Fruit fly (Drosophila melanogaster) whole organism, embryonic: Measurements from ENCODE around the gene Pgant35A.

ENCODE experiments used
- B-H2 ChIP-seq: fragments of 200-800 bp; sonication (Bioruptor generic); optimal IDR thresholded peaks from 2 replicates; lab custom pipeline; 2018; ENCODE audit warnings: missing biosample characterization, mild to moderate bottlenecking, missing genetic modification characterization
- BEAF-32 ChIP-seq: fragments of 200-800 bp; sonication (Bioruptor generic); optimal IDR thresholded peaks from 3 replicates; lab custom pipeline; 2017; ENCODE audit warnings: missing biosample characterization, missing genetic modification characterization, mild to moderate bottlenecking, moderate library complexity, missing genetic modification reagents
- CG10979 ChIP-seq: fragments of 200-800 bp; sonication (Bioruptor generic); optimal IDR thresholded peaks from 2 replicates; lab custom pipeline; 2018; ENCODE audit warnings: missing biosample characterization, mild to moderate bottlenecking, missing genetic modification characterization, moderate library complexity
- CG11504 ChIP-seq: fragments of 200-800 bp; sonication (Bioruptor generic); optimal IDR thresholded peaks from 3 replicates; lab custom pipeline; 2019; ENCODE audit warnings: missing biosample characterization, mild to moderate bottlenecking, missing genetic modification characterization, moderate library complexity
- CG12391 ChIP-seq: fragments of 200-800 bp; sonication (Bioruptor generic); optimal IDR thresholded peaks from 3 replicates; lab custom pipeline; 2018; ENCODE audit warnings: missing biosample characterization, mild to moderate bottlenecking, missing genetic modification characterization, moderate library complexity
- CG13424 ChIP-seq: fragments of 200-800 bp; sonication (Bioruptor generic); optimal IDR thresholded peaks from 2 replicates; lab custom pipeline; 2019; ENCODE audit warnings: missing biosample characterization, mild to moderate bottlenecking, missing genetic modification characterization, moderate library complexity
- CG13775 ChIP-seq: fragments of 200-800 bp; sonication (Bioruptor generic); optimal IDR thresholded peaks from 3 replicates; lab custom pipeline; 2017; ENCODE audit warnings: missing biosample characterization, mild to moderate bottlenecking, missing genetic modification characterization
- CG17361 ChIP-seq: fragments of 200-800 bp; sonication (Bioruptor generic); IDR thresholded peaks from 3 replicates; pipeline ENCODE4 v1.3.6; 2022; ENCODE audit warnings: missing biosample characterization, missing genetic modification characterization
- CG18619 ChIP-seq: fragments of 200-800 bp; sonication (Bioruptor generic); optimal IDR thresholded peaks from 3 replicates; lab custom pipeline; 2017; ENCODE audit warnings: missing biosample characterization, mild to moderate bottlenecking, missing genetic modification characterization
- CG18764 ChIP-seq: fragments of 200-800 bp; sonication (Bioruptor generic); optimal IDR thresholded peaks from 3 replicates; lab custom pipeline; 2016; ENCODE audit warnings: missing biosample characterization, missing genetic modification characterization
- CG34376 ChIP-seq: fragments of 200-800 bp; sonication (Bioruptor generic); optimal IDR thresholded peaks from 2 replicates; lab custom pipeline; 2018; ENCODE audit warnings: missing biosample characterization, mild to moderate bottlenecking, missing genetic modification characterization
- CG4328 ChIP-seq: fragments of 200-800 bp; sonication (Bioruptor generic); optimal IDR thresholded peaks from 3 replicates; lab custom pipeline; 2017; ENCODE audit warnings: missing biosample characterization, missing genetic modification reagents, missing genetic modification characterization
- CG4820 ChIP-seq: fragments of 200-800 bp; sonication (Bioruptor generic); optimal IDR thresholded peaks from 3 replicates; lab custom pipeline; 2016; ENCODE audit warnings: missing biosample characterization, missing genetic modification characterization
- CG6689 ChIP-seq: fragments of 200-800 bp; sonication (Bioruptor generic); IDR thresholded peaks from 2 replicates; pipeline ENCODE4 v1.3.6; 2022; ENCODE audit warnings: missing biosample characterization, missing genetic modification characterization
- CG7357 ChIP-seq: fragments of 200-800 bp; sonication (Bioruptor generic); IDR thresholded peaks from 3 replicates; pipeline ENCODE4 v1.3.6; 2022; ENCODE audit warnings: missing biosample characterization, missing genetic modification characterization
- CG7745 ChIP-seq: fragments of 200-800 bp; sonication (Bioruptor generic); optimal IDR thresholded peaks from 2 replicates; lab custom pipeline; 2018; ENCODE audit warnings: missing biosample characterization, mild to moderate bottlenecking, missing genetic modification characterization, moderate library complexity
- CG8290 ChIP-seq, 3 experiments: fragments of 200-800 bp; sonication (Bioruptor generic); optimal IDR thresholded peaks; 2 replicates each; lab custom pipeline; 2016 to 2019; ENCODE audit warnings: missing biosample characterization in 3 of 3, missing genetic modification characterization in 3 of 3, mild to moderate bottlenecking in 2 of 3, moderate library complexity in 1 of 3
- CG9437 ChIP-seq: fragments of 200-800 bp; sonication (Bioruptor generic); optimal IDR thresholded peaks from 2 replicates; lab custom pipeline; 2018; ENCODE audit warnings: missing biosample characterization, mild to moderate bottlenecking, missing genetic modification characterization
- CG9797 ChIP-seq: fragments of 200-800 bp; sonication (Bioruptor generic); optimal IDR thresholded peaks from 3 replicates; lab custom pipeline; 2018; ENCODE audit warnings: missing biosample characterization, mild to moderate bottlenecking, missing genetic modification characterization
- CHES-1-like ChIP-seq: fragments of 200-800 bp; sonication (Bioruptor generic); optimal IDR thresholded peaks from 2 replicates; lab custom pipeline; 2016; ENCODE audit warnings: missing biosample characterization, missing genetic modification characterization
- E2f2 ChIP-seq: fragments of 200-800 bp; sonication (Bioruptor generic); IDR thresholded peaks from 2 replicates; pipeline ENCODE4 v1.3.6; 2022; ENCODE audit warnings: missing biosample characterization, missing genetic modification characterization
- Lhr ChIP-seq: fragments of 200-800 bp; sonication (Bioruptor generic); optimal IDR thresholded peaks from 3 replicates; lab custom pipeline; 2017; ENCODE audit warnings: mild to moderate bottlenecking, missing biosample characterization, missing genetic modification reagents, missing genetic modification characterization
- MBD-R2 ChIP-seq: fragments of 200-800 bp; sonication (Bioruptor generic); IDR thresholded peaks from 2 replicates; pipeline ENCODE4 v1.3.6; 2022; ENCODE audit warnings: missing biosample characterization, missing genetic modification characterization
- MESR4 ChIP-seq: fragments of 200-800 bp; sonication (Bioruptor generic); optimal IDR thresholded peaks from 2 replicates; lab custom pipeline; 2018; ENCODE audit warnings: missing biosample characterization, mild to moderate bottlenecking, missing genetic modification characterization, moderate library complexity
- Side ChIP-seq: fragments of 200-800 bp; sonication (Bioruptor generic); optimal IDR thresholded peaks from 2 replicates; lab custom pipeline; 2016; ENCODE audit warnings: missing biosample characterization, missing genetic modification characterization
- Sry-β ChIP-seq: fragments of 200-800 bp; sonication (Bioruptor generic); optimal IDR thresholded peaks from 2 replicates; lab custom pipeline; 2018; ENCODE audit warnings: missing biosample characterization, mild to moderate bottlenecking, missing genetic modification characterization, moderate library complexity
- Vsx1 ChIP-seq: fragments of 200-800 bp; sonication (Bioruptor generic); optimal IDR thresholded peaks from 2 replicates; lab custom pipeline; 2017; ENCODE audit warnings: missing biosample characterization, mild to moderate bottlenecking, missing genetic modification characterization, missing genetic modification reagents
- Xbp1 ChIP-seq: fragments of 200-800 bp; sonication (Bioruptor generic); optimal IDR thresholded peaks from 3 replicates; lab custom pipeline; 2016; ENCODE audit warnings: missing biosample characterization, mild to moderate bottlenecking, missing genetic modification characterization
- Xrp1 ChIP-seq: fragments of 200-800 bp; sonication (Bioruptor generic); IDR thresholded peaks from 2 replicates; pipeline ENCODE4 v1.3.6; 2022; ENCODE audit warnings: missing biosample characterization, missing genetic modification characterization
- az2 ChIP-seq: fragments of 200-800 bp; sonication (Bioruptor generic); optimal IDR thresholded peaks from 3 replicates; lab custom pipeline; 2016; ENCODE audit warnings: missing biosample characterization, missing genetic modification characterization
- bab2 ChIP-seq: fragments of 200-800 bp; sonication (Bioruptor generic); optimal IDR thresholded peaks from 2 replicates; lab custom pipeline; 2016; ENCODE audit warnings: missing biosample characterization, missing genetic modification characterization
- bsh ChIP-seq, 2 experiments: fragments of 200-800 bp; sonication (Bioruptor generic); optimal IDR thresholded peaks; 2 replicates each; lab custom pipeline; 2017 to 2018; ENCODE audit warnings: mild to moderate bottlenecking in 2 of 2, missing biosample characterization in 2 of 2, missing genetic modification characterization in 2 of 2, moderate library complexity in 1 of 2
- exex ChIP-seq: fragments of 200-800 bp; sonication (Bioruptor generic); optimal IDR thresholded peaks from 4 replicates; lab custom pipeline; 2018; ENCODE audit warnings: missing biosample characterization, mild to moderate bottlenecking, missing genetic modification characterization, moderate library complexity
- ftz-f1 ChIP-seq: fragments of 200-800 bp; sonication (Bioruptor generic); optimal IDR thresholded peaks from 2 replicates; lab custom pipeline; 2016; ENCODE audit warnings: missing biosample characterization, missing genetic modification characterization
- fu2 ChIP-seq: fragments of 200-800 bp; sonication (Bioruptor generic); optimal IDR thresholded peaks from 2 replicates; lab custom pipeline; 2016; ENCODE audit warnings: missing biosample characterization, missing genetic modification characterization
- gcm ChIP-seq: fragments of 200-800 bp; sonication (Bioruptor generic); optimal IDR thresholded peaks from 2 replicates; lab custom pipeline; 2019; ENCODE audit warnings: missing biosample characterization, mild to moderate bottlenecking, missing genetic modification characterization, moderate library complexity
- her ChIP-seq: fragments of 200-800 bp; sonication (Bioruptor generic); optimal IDR thresholded peaks from 2 replicates; lab custom pipeline; 2016; ENCODE audit warnings: missing biosample characterization, missing genetic modification characterization
- jigr1 ChIP-seq: fragments of 200-800 bp; sonication (Bioruptor generic); IDR thresholded peaks from 3 replicates; pipeline ENCODE4 v1.3.6; 2022; ENCODE audit warnings: missing biosample characterization, missing genetic modification characterization
- lmd ChIP-seq: fragments of 200-800 bp; sonication (Bioruptor generic); IDR thresholded peaks from 2 replicates; pipeline ENCODE4 v1.3.6; 2022; ENCODE audit warnings: missing biosample characterization, missing genetic modification characterization
- lov ChIP-seq, 2 experiments: fragments of 200-800 bp in 1 of 2; fragments of >200 bp in 1 of 2; sonication (Bioruptor generic) in 1 of 2; IDR thresholded peaks in 1 of 2; optimal IDR thresholded peaks in 1 of 2; 2 replicates in 1 of 2; 3 replicates in 1 of 2; pipeline versions ENCODE4 v1.3.6 to Lab custom; 2017 to 2022; ENCODE audit warnings: missing biosample characterization in 1 of 2, missing genetic modification characterization in 1 of 2
- nmo ChIP-seq: fragments of 200-800 bp; sonication (Bioruptor generic); optimal IDR thresholded peaks from 2 replicates; lab custom pipeline; 2018; ENCODE audit warnings: missing biosample characterization, mild to moderate bottlenecking, missing genetic modification characterization, moderate library complexity
- pzg ChIP-seq: fragments of 200-800 bp; sonication (Bioruptor generic); optimal IDR thresholded peaks from 3 replicates; lab custom pipeline; 2018; ENCODE audit warnings: missing biosample characterization, mild to moderate bottlenecking, missing genetic modification characterization, moderate library complexity
- stwl ChIP-seq: fragments of 200-800 bp; sonication (Bioruptor generic); optimal IDR thresholded peaks from 3 replicates; lab custom pipeline; 2018; ENCODE audit warnings: missing biosample characterization, mild to moderate bottlenecking, missing genetic modification characterization, moderate library complexity
- unpg ChIP-seq: fragments of 200-800 bp; sonication (Bioruptor generic); optimal IDR thresholded peaks from 3 replicates; lab custom pipeline; 2018; ENCODE audit warnings: missing biosample characterization, mild to moderate bottlenecking, missing genetic modification characterization, moderate library complexity
- vfl ChIP-seq: fragments of 200-800 bp; sonication (Bioruptor generic); optimal IDR thresholded peaks from 2 replicates; lab custom pipeline; 2016; ENCODE audit warnings: missing biosample characterization, missing genetic modification characterization
- vnd ChIP-seq: fragments of 200-800 bp; sonication (Bioruptor generic); IDR thresholded peaks from 3 replicates; pipeline ENCODE4 v1.3.6; 2022; ENCODE audit warnings: missing biosample characterization, missing genetic modification characterization; ENCODE audit not compliant: partially characterized antibody
- vvl ChIP-seq: fragments of 200-800 bp; sonication (Bioruptor generic); IDR thresholded peaks from 2 replicates; pipeline ENCODE4 v1.3.6; 2022; ENCODE audit warnings: missing biosample characterization, missing genetic modification characterization

Gene Pgant35A

DNA sequence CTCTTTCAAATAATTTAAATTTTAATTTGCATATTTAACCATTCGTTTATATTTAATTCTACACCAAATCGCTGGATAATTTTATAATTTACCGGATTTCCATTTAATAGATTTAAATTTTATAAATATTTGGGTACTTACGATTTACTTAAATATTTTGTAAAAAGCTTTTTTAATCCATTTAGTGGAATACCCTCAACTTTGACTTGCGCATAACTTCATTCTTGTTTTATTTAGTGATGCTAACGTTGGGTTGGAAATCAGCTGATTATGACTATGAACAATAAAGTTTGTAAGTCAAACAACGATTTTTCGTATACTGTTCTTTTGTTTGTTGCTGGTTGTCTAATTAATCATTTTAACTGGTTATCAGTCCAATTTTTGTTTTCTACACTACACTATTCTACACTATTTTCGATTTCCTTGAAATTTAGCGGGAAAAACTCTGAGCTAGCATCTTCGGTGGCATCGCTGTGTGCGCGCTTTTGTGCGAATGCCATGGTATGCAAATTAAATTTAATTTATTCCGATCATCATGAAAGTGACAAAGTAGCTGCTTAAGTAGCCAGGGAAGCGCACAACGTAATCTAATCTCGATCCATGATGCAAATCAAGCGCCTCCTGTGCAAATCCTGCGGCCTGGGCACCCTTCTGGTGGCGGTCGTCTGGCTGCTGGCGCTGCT, at the start of gene Pgant35A:
Gene Pgant35A, plus strand, starts transcription at position 473 of the 683 bp plus-strand sequence.
- TF ChIP-seq bsh (GFP tag; optimal IDR thresholded peaks at IDR 0.05; lab: Kevin White, UChicago) (peak in 1 of 2 experiments; percentile 55), CG11504 (tag; lab: Kevin White, UChicago) (peak; percentile 57), CHES-1-like (GFP tag; lab: Kevin White, UChicago) (peak; percentile 67), CG17361 (GFP tag; lab: Robert Waterston, UW) (peak; percentile 70; the same call in 2 of the 3 replicates), unpg (GFP tag; lab: Kevin White, UChicago) (peak; percentile 55), bab2 (GFP tag; lab: Kevin White, UChicago) (peak; percentile 40), ftz-f1 (peak; percentile 60), CG9797 (GFP tag; lab: Kevin White, UChicago) (no peak), stwl (tag; lab: Kevin White, UChicago) (peak; percentile 25), CG13775 (GFP tag; lab: Kevin White, UChicago) (peak; percentile 50), Xrp1 (peak; percentile 43; the same call in 1 of the 2 replicates), fu2 (GFP tag; lab: Kevin White, UChicago) (peak; percentile 28), pzg (GFP tag; lab: Kevin White, UChicago) (peak; percentile 52), CG12391 (tag; lab: Kevin White, UChicago) (peak; percentile 71), CG8290 (GFP tag; optimal IDR thresholded peaks at IDR 0.05; lab: Kevin White, UChicago) (no peak), CG8290 (tag; optimal IDR thresholded peaks at IDR 0.05; lab: Kevin White, UChicago) (peak in 1 of 2 experiments; percentile 37), nmo (GFP tag; lab: Kevin White, UChicago) (peak; percentile 40), az2 (GFP tag; lab: Kevin White, UChicago) (peak; percentile 28), Lhr (peak; percentile 7), Sry-β (GFP tag; lab: Kevin White, UChicago) (peak; percentile 99), CG18619 (GFP tag; lab: Kevin White, UChicago) (peak; percentile 24), gcm (peak; percentile 56), Side (GFP tag; lab: Kevin White, UChicago) (peak; percentile 11), BEAF-32 (GFP tag; lab: Kevin White, UChicago) (peak; percentile 32), lov (optimal IDR thresholded peaks at IDR 0.05; lab: Kevin White, UChicago) (no peak), lov (GFP tag; IDR thresholded peaks at IDR 0.05; lab: Robert Waterston, UW) (no peak), CG34376 (GFP tag; lab: Kevin White, UChicago) (peak; percentile 8), vnd (GFP tag; lab: Robert Waterston, UW) (no peak), CG9437 (peak; percentile 34), exex (tag; lab: Kevin White, UChicago) (peak; percentile 13), her (GFP tag; lab: Kevin White, UChicago) (peak; percentile 6), CG18764 (GFP tag; lab: Kevin White, UChicago) (no peak), E2f2 (GFP tag; lab: Robert Waterston, UW) (peak; percentile 22), CG10979 (tag; lab: Kevin White, UChicago) (peak; percentile 19), CG13424 (tag; lab: Kevin White, UChicago) (peak; percentile 58), vvl (GFP tag; lab: Robert Waterston, UW) (peak; percentile 99), MBD-R2 (GFP tag; lab: Robert Waterston, UW) (peak; percentile 83), Vsx1 (peak; percentile 45), CG7357 (GFP tag; lab: Robert Waterston, UW) (no peak), CG4328 (GFP tag; lab: Kevin White, UChicago) (no peak), lmd (GFP tag; lab: Robert Waterston, UW) (peak; percentile 19; the same call in 1 of the 2 replicates), Xbp1 (GFP tag; lab: Kevin White, UChicago) (peak; percentile 11), B-H2 (GFP tag; lab: Kevin White, UChicago) (peak; percentile 21), CG4820 (GFP tag; lab: Kevin White, UChicago) (peak; percentile 5), jigr1 (GFP tag; lab: Robert Waterston, UW) (no peak), CG6689 (GFP tag; lab: Robert Waterston, UW) (0 out of 2 replicates have a peak, but pooled peaks have one; percentile 24), vfl (GFP tag; lab: Kevin White, UChicago) (peak; percentile 8), CG7745 (tag; lab: Kevin White, UChicago) (peak; percentile 90), MESR4 (peak; percentile 87)
